Fruit fly (Drosophila melanogaster) whole organism, embryonic: Measurements from ENCODE around the gene CG14647.
A peak's percentile ranks its signal among the peaks of the same experiment; 100 is the strongest.

ENCODE experiments used
- Asciz ChIP-seq: fragments of 200-800 bp; sonication (Bioruptor generic); optimal IDR thresholded peaks from 2 replicates; lab custom pipeline; 2017; ENCODE audit warnings: missing biosample characterization, mild to moderate bottlenecking, missing genetic modification characterization, missing genetic modification reagents
- Bgb ChIP-seq: fragments of 200-800 bp; sonication (Bioruptor generic); IDR thresholded peaks from 2 replicates; pipeline ENCODE4 v1.3.6; 2022; ENCODE audit warnings: missing biosample characterization, missing genetic modification characterization; ENCODE audit not compliant: partially characterized antibody
- CG10366 ChIP-seq: fragments of 200-800 bp; sonication (Bioruptor generic); IDR thresholded peaks from 2 replicates; pipeline ENCODE4 v1.3.6; 2022; ENCODE audit warnings: missing biosample characterization, missing genetic modification characterization
- CG10543 ChIP-seq: fragments of 200-800 bp; sonication (Bioruptor generic); optimal IDR thresholded peaks from 3 replicates; lab custom pipeline; 2017; ENCODE audit warnings: missing biosample characterization, mild to moderate bottlenecking, missing genetic modification characterization, moderate library complexity
- CG1529 ChIP-seq: fragments of 200-800 bp; sonication (Bioruptor generic); optimal IDR thresholded peaks from 3 replicates; lab custom pipeline; 2018; ENCODE audit warnings: missing biosample characterization, missing genetic modification characterization
- CG1602 ChIP-seq: fragments of 200-800 bp; sonication (Bioruptor generic); optimal IDR thresholded peaks from 3 replicates; lab custom pipeline; 2016; ENCODE audit warnings: missing biosample characterization, missing genetic modification characterization
- CG17361 ChIP-seq: fragments of 200-800 bp; sonication (Bioruptor generic); IDR thresholded peaks from 3 replicates; pipeline ENCODE4 v1.3.6; 2022; ENCODE audit warnings: missing biosample characterization, missing genetic modification characterization
- CG17912 ChIP-seq: fragments of 200-800 bp; sonication (Bioruptor generic); optimal IDR thresholded peaks from 2 replicates; lab custom pipeline; 2018; ENCODE audit warnings: missing biosample characterization, mild to moderate bottlenecking, missing genetic modification characterization
- CG1832 ChIP-seq: fragments of 200-800 bp; sonication (Bioruptor generic); optimal IDR thresholded peaks from 2 replicates; lab custom pipeline; 2017; ENCODE audit warnings: missing biosample characterization, mild to moderate bottlenecking, missing genetic modification characterization, inconsistent platforms
- CG30431 ChIP-seq: fragments of 200-800 bp; sonication (Bioruptor generic); optimal IDR thresholded peaks from 2 replicates; lab custom pipeline; 2017; ENCODE audit warnings: missing biosample characterization, missing genetic modification characterization
- CG32767 ChIP-seq: fragments of 200-800 bp; sonication (Bioruptor generic); IDR thresholded peaks from 2 replicates; pipeline ENCODE4 v1.3.6; 2022; ENCODE audit warnings: missing biosample characterization, missing genetic modification characterization
- CG4424 ChIP-seq: fragments of 200-800 bp; sonication (Bioruptor generic); optimal IDR thresholded peaks from 3 replicates; lab custom pipeline; 2016; ENCODE audit warnings: missing biosample characterization, missing genetic modification characterization
- CG6254 ChIP-seq: fragments of 200-800 bp; sonication (Bioruptor generic); optimal IDR thresholded peaks from 3 replicates; lab custom pipeline; 2017; ENCODE audit warnings: mild to moderate bottlenecking, missing biosample characterization, missing genetic modification reagents, missing genetic modification characterization
- CG6854 ChIP-seq: fragments of 200-800 bp; sonication (Bioruptor generic); optimal IDR thresholded peaks from 3 replicates; lab custom pipeline; 2017; ENCODE audit warnings: missing biosample characterization, mild to moderate bottlenecking, missing genetic modification characterization
- CG7357 ChIP-seq: fragments of 200-800 bp; sonication (Bioruptor generic); IDR thresholded peaks from 3 replicates; pipeline ENCODE4 v1.3.6; 2022; ENCODE audit warnings: missing biosample characterization, missing genetic modification characterization
- CG8944 ChIP-seq: fragments of 200-800 bp; sonication (Bioruptor generic); optimal IDR thresholded peaks from 3 replicates; lab custom pipeline; 2016; ENCODE audit warnings: missing biosample characterization, missing genetic modification characterization
- CG9609 ChIP-seq: fragments of 200-800 bp; sonication (Bioruptor generic); optimal IDR thresholded peaks from 3 replicates; lab custom pipeline; 2016; ENCODE audit warnings: missing biosample characterization, missing genetic modification characterization
- CG9932 ChIP-seq: fragments of 200-800 bp; sonication (Bioruptor generic); IDR thresholded peaks from 2 replicates; pipeline ENCODE4 v1.3.6; 2022; ENCODE audit warnings: missing biosample characterization, missing genetic modification characterization
- CHES-1-like ChIP-seq: fragments of 200-800 bp; sonication (Bioruptor generic); optimal IDR thresholded peaks from 2 replicates; lab custom pipeline; 2016; ENCODE audit warnings: missing biosample characterization, missing genetic modification characterization
- CkIIα-i1 ChIP-seq: fragments of 200-800 bp; sonication (Bioruptor generic); IDR thresholded peaks from 2 replicates; pipeline ENCODE4 v1.3.6; 2022; ENCODE audit warnings: missing biosample characterization, missing genetic modification characterization
- Doc3 ChIP-seq: fragments of 200-800 bp; sonication (Bioruptor generic); IDR thresholded peaks from 3 replicates; pipeline ENCODE4 v1.3.6; 2022; ENCODE audit warnings: missing biosample characterization, missing genetic modification characterization; ENCODE audit not compliant: partially characterized antibody
- Fer1 ChIP-seq: fragments of 200-800 bp; sonication (Bioruptor generic); optimal IDR thresholded peaks from 2 replicates; lab custom pipeline; 2017; ENCODE audit warnings: missing biosample characterization, mild to moderate bottlenecking, missing genetic modification characterization
- Lhr ChIP-seq: fragments of 200-800 bp; sonication (Bioruptor generic); optimal IDR thresholded peaks from 3 replicates; lab custom pipeline; 2017; ENCODE audit warnings: mild to moderate bottlenecking, missing biosample characterization, missing genetic modification reagents, missing genetic modification characterization
- Mad ChIP-seq: fragments of 200-800 bp; sonication (Bioruptor generic); optimal IDR thresholded peaks from 2 replicates; lab custom pipeline; 2016; ENCODE audit warnings: missing biosample characterization, missing genetic modification characterization
- Mrtf ChIP-seq: fragments of 200-800 bp; sonication (Bioruptor generic); IDR thresholded peaks from 3 replicates; pipeline ENCODE4 v1.3.6; 2022; ENCODE audit warnings: missing biosample characterization, missing genetic modification characterization
- NC2α ChIP-seq: fragments of 200-800 bp; sonication (Bioruptor generic); optimal IDR thresholded peaks from 2 replicates; lab custom pipeline; 2016; ENCODE audit warnings: missing biosample characterization, missing genetic modification characterization
- PHDP ChIP-seq: fragments of 200-800 bp; sonication (Bioruptor generic); optimal IDR thresholded peaks from 3 replicates; lab custom pipeline; 2018; ENCODE audit warnings: missing biosample characterization, mild to moderate bottlenecking, missing genetic modification characterization, moderate library complexity
- Sry-β ChIP-seq: fragments of 200-800 bp; sonication (Bioruptor generic); optimal IDR thresholded peaks from 2 replicates; lab custom pipeline; 2018; ENCODE audit warnings: missing biosample characterization, mild to moderate bottlenecking, missing genetic modification characterization, moderate library complexity
- Sry-δ ChIP-seq: fragments of 200-800 bp; sonication (Bioruptor generic); optimal IDR thresholded peaks from 2 replicates; lab custom pipeline; 2016; ENCODE audit warnings: missing biosample characterization, missing genetic modification characterization
- YL-1 ChIP-seq: fragments of 200-800 bp; sonication (Bioruptor generic); optimal IDR thresholded peaks from 3 replicates; lab custom pipeline; 2017; ENCODE audit warnings: missing biosample characterization, mild to moderate bottlenecking, missing genetic modification characterization
- amos ChIP-seq: fragments of 200-800 bp; sonication (Bioruptor generic); IDR thresholded peaks from 2 replicates; pipeline ENCODE4 v1.3.6; 2022; ENCODE audit warnings: missing biosample characterization, missing genetic modification characterization; ENCODE audit not compliant: partially characterized antibody
- ato ChIP-seq: fragments of 200-800 bp; sonication (Bioruptor generic); IDR thresholded peaks from 2 replicates; pipeline ENCODE4 v1.3.6; 2022; ENCODE audit warnings: missing biosample characterization, missing genetic modification characterization; ENCODE audit not compliant: partially characterized antibody
- bab2 ChIP-seq: fragments of 200-800 bp; sonication (Bioruptor generic); optimal IDR thresholded peaks from 2 replicates; lab custom pipeline; 2016; ENCODE audit warnings: missing biosample characterization, missing genetic modification characterization
- bbx ChIP-seq: fragments of 200-800 bp; sonication (Bioruptor generic); IDR thresholded peaks from 2 replicates; pipeline ENCODE4 v1.3.6; 2022; ENCODE audit warnings: missing biosample characterization, missing genetic modification characterization; ENCODE audit not compliant: partially characterized antibody
- cad ChIP-seq: fragments of >200 bp; optimal IDR thresholded peaks from 2 replicates; lab custom pipeline; 2017; ENCODE audit warnings: missing biosample characterization, missing genetic modification characterization
- corto ChIP-seq: fragments of 200-800 bp; sonication (Bioruptor generic); optimal IDR thresholded peaks from 2 replicates; lab custom pipeline; 2016; ENCODE audit warnings: missing biosample characterization, mild to moderate bottlenecking, missing genetic modification characterization, moderate library complexity
- crp ChIP-seq, 2 experiments: fragments of 200-800 bp; sonication (Bioruptor generic); optimal IDR thresholded peaks; 2 replicates in 1 of 2; 3 replicates in 1 of 2; lab custom pipeline; 2017; ENCODE audit warnings: missing biosample characterization in 2 of 2, missing genetic modification characterization in 2 of 2, mild to moderate bottlenecking in 1 of 2, moderate library complexity in 1 of 2
- dan ChIP-seq: fragments of 200-800 bp; sonication (Bioruptor generic); IDR thresholded peaks from 2 replicates; pipeline ENCODE4 v1.3.6; 2022; ENCODE audit warnings: missing biosample characterization, missing genetic modification characterization
- fu2 ChIP-seq: fragments of 200-800 bp; sonication (Bioruptor generic); optimal IDR thresholded peaks from 2 replicates; lab custom pipeline; 2016; ENCODE audit warnings: missing biosample characterization, missing genetic modification characterization
- jing ChIP-seq: fragments of 200-800 bp; sonication (Bioruptor generic); optimal IDR thresholded peaks from 2 replicates; lab custom pipeline; 2018; ENCODE audit warnings: missing biosample characterization, mild to moderate bottlenecking, missing genetic modification characterization
- lilli ChIP-seq: fragments of 200-800 bp; sonication (Bioruptor generic); optimal IDR thresholded peaks from 3 replicates; lab custom pipeline; 2016; ENCODE audit warnings: missing biosample characterization, missing genetic modification characterization
- mld ChIP-seq: fragments of 200-800 bp; sonication (Bioruptor generic); IDR thresholded peaks from 3 replicates; pipeline ENCODE4 v1.3.6; 2022; ENCODE audit warnings: missing biosample characterization, missing genetic modification characterization; ENCODE audit not compliant: partially characterized antibody
- pros ChIP-seq: fragments of 200-800 bp; sonication (Bioruptor generic); optimal IDR thresholded peaks from 3 replicates; lab custom pipeline; 2019; ENCODE audit warnings: missing biosample characterization, mild to moderate bottlenecking, missing genetic modification characterization, moderate library complexity
- rib ChIP-seq: fragments of 200-800 bp; sonication (Bioruptor generic); IDR thresholded peaks from 2 replicates; pipeline ENCODE4 v1.3.6; 2022; ENCODE audit warnings: missing biosample characterization, missing genetic modification characterization
- sc ChIP-seq, 3 experiments: fragments of >200 bp in 2 of 3; fragments of 200-800 bp in 1 of 3; sonication (Bioruptor generic) in 1 of 3; optimal IDR thresholded peaks; 2 replicates in 2 of 3; 3 replicates in 1 of 3; lab custom pipeline; 2017; ENCODE audit warnings: mild to moderate bottlenecking in 1 of 3, missing biosample characterization in 1 of 3, missing genetic modification characterization in 1 of 3, missing genetic modification reagents in 1 of 3
- shn ChIP-seq: fragments of 200-800 bp; sonication (Bioruptor generic); optimal IDR thresholded peaks from 3 replicates; lab custom pipeline; 2016; ENCODE audit warnings: missing biosample characterization, missing genetic modification characterization
- ssp ChIP-seq: fragments of 200-800 bp; sonication (Bioruptor generic); IDR thresholded peaks from 2 replicates; pipeline ENCODE4 v1.3.6; 2022; ENCODE audit warnings: missing biosample characterization, missing genetic modification characterization
- trem ChIP-seq: fragments of 200-800 bp; optimal IDR thresholded peaks from 3 replicates; lab custom pipeline; 2019; ENCODE audit warnings: missing biosample characterization, mild to moderate bottlenecking, missing genetic modification characterization, moderate library complexity
- ttk ChIP-seq: fragments of 200-800 bp; sonication (Bioruptor generic); IDR thresholded peaks from 2 replicates; pipeline ENCODE4 v2.1.2; 2022; ENCODE audit warnings: missing biosample characterization, missing genetic modification characterization
- usp ChIP-seq: fragments of >200 bp; optimal IDR thresholded peaks from 2 replicates; lab custom pipeline; 2017; ENCODE audit warnings: missing biosample characterization, missing genetic modification characterization

CG14647 gene

dm6 chr3R:4387490-4387889 is 12.8 kb upstream of the CG14647 start, which contains the start of gene tub (continued):
- TF ChIP-seq CG10366 (GFP tag; lab: Robert Waterston, UW) (peak; percentile 27; the same call in 1 of the 2 replicates), CG6854 (no peak), CG1529 (GFP tag; lab: Kevin White, UChicago) (no peak), Bgb (GFP tag; lab: Robert Waterston, UW) (peak; percentile 19; the same call in 1 of the 2 replicates), Doc3 (no peak), amos (peak; percentile 36; the same call in 1 of the 2 replicates), Fer1 (peak; percentile 16), Sry-δ (GFP tag; lab: Kevin White, UChicago) (peak; percentile 51), trem (peak; percentile 45), rib (GFP tag; lab: Robert Waterston, UW) (no peak), CkIIα-i1 (no peak), jing (GFP tag; lab: Kevin White, UChicago) (no peak), NC2α (GFP tag; lab: Kevin White, UChicago) (no peak), Asciz (no peak), CG6254 (GFP tag; lab: Kevin White, UChicago) (no peak), PHDP (tag; lab: Kevin White, UChicago) (peak; percentile 44), sc (optimal IDR thresholded peaks at IDR 0.05; lab: Kevin White, UChicago) (no peak), sc (GFP tag; optimal IDR thresholded peaks at IDR 0.05; lab: Kevin White, UChicago) (no peak), CG7357 (GFP tag; lab: Robert Waterston, UW) (no peak), Mad (GFP tag; lab: Kevin White, UChicago) (peak; percentile 40), ato (GFP tag; lab: Robert Waterston, UW) (no peak), ssp (GFP tag; lab: Robert Waterston, UW) (peak; percentile 72), usp (GFP tag; lab: Kevin White, UChicago) (no peak), Lhr (GFP tag; lab: Kevin White, UChicago) (peak; percentile 62), shn (peak; percentile 31), CG10543 (GFP tag; lab: Kevin White, UChicago) (peak; percentile 22), fu2 (GFP tag; lab: Kevin White, UChicago) (no peak), YL-1 (GFP tag; lab: Kevin White, UChicago) (peak; percentile 45), Mrtf (no peak), CG1602 (GFP tag; lab: Kevin White, UChicago) (peak; percentile 7), CG8944 (GFP tag; lab: Kevin White, UChicago) (peak; percentile 22), Sry-β (GFP tag; lab: Kevin White, UChicago) (peak; percentile 74), CG1832 (GFP tag; lab: Kevin White, UChicago) (no peak), cad (GFP tag; lab: Kevin White, UChicago) (no peak), bbx (GFP tag; lab: Robert Waterston, UW) (peak; percentile 27; the same call in 1 of the 2 replicates), CG30431 (GFP tag; lab: Kevin White, UChicago) (no peak), lilli (GFP tag; lab: Kevin White, UChicago) (peak; percentile 69), ttk (no peak), corto (GFP tag; lab: Kevin White, UChicago) (no peak), CHES-1-like (GFP tag; lab: Kevin White, UChicago) (peak; percentile 44), CG17361 (GFP tag; lab: Robert Waterston, UW) (no peak; the same call in 1 of the 3 replicates), CG9932 (GFP tag; lab: Robert Waterston, UW) (no peak), pros (GFP tag; lab: Kevin White, UChicago) (no peak), dan (GFP tag; lab: Robert Waterston, UW) (no peak), CG4424 (peak; percentile 34), crp (GFP tag; optimal IDR thresholded peaks at IDR 0.05; lab: Kevin White, UChicago) (peak in 1 of 2 experiments; percentile 12), mld (GFP tag; lab: Robert Waterston, UW) (no peak), bab2 (peak; percentile 50), CG9609 (GFP tag; lab: Kevin White, UChicago) (peak; percentile 9), CG17912 (GFP tag; lab: Kevin White, UChicago) (no peak), CG32767 (GFP tag; lab: Robert Waterston, UW) (0 out of 2 replicates have a peak, but pooled peaks have one; percentile 39)
